Worm (Caenorhabditis elegans): ENCODE results near the gene Y69H2.7.
A peak's percentile ranks its signal among the peaks of the same experiment; 100 is the strongest.

Gene Y69H2.7

DNA sequence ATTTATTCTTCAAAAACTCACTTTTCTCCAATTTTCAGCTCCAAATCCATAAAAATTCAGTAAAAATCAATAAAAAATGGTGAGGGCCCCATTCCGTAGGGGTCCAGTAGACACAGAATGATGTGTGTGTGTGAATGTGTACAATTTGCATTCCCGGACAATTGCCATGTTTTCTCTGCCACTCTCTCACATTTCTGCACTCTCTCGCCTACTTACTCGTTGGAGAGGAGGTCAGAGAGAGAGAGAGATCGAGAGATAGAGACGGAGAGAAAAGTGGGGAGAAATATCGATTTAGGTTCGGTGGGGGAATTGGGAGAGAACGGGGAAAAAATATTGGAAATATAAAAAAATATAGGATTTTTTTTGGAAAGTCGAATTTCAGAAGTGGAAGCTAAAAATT, 33.8 kb downstream of the Y69H2.7 start:
- TF ChIP-seq lim-6 (tag; optimal IDR thresholded peaks at IDR 0.05) (peak; percentile 56), ceh-45 (GFP tag; IDR thresholded peaks at IDR 0.05) (no peak), ceh-30 (tag; optimal IDR thresholded peaks at IDR 0.05) (peak; percentile 92), syd-9 (tag; optimal IDR thresholded peaks at IDR 0.05) (peak; percentile 29), pha-2 (tag; optimal IDR thresholded peaks at IDR 0.05) (peak; percentile 59), madf-2 (tag; optimal IDR thresholded peaks at IDR 0.05) (no peak), ttx-3 (tag; optimal IDR thresholded peaks at IDR 0.05) (no peak), sox-2 (GFP tag; IDR thresholded peaks at IDR 0.05) (no peak; the same call in 1 of the 2 replicates), ref-2 (tag; optimal IDR thresholded peaks at IDR 0.05) (no peak), unc-42 (tag; optimal IDR thresholded peaks at IDR 0.05) (peak; percentile 85), ahr-1 (tag; optimal IDR thresholded peaks at IDR 0.05) (no peak), ceh-22 (tag; optimal IDR thresholded peaks at IDR 0.05) (peak; percentile 9), C38D4.7 (GFP tag; optimal IDR thresholded peaks at IDR 0.05) (no peak), C08G9.2 (tag; optimal IDR thresholded peaks at IDR 0.05) (peak; percentile 49), hlh-13 (GFP tag; optimal IDR thresholded peaks at IDR 0.05) (no peak), zip-5 (tag; optimal IDR thresholded peaks at IDR 0.05) (no peak), unc-86 (tag; optimal IDR thresholded peaks at IDR 0.05) (peak; percentile 54), K09A11.1 (tag; optimal IDR thresholded peaks at IDR 0.05; ENCODE audit: insufficient read depth) (no peak), nfya-1 (tag; optimal IDR thresholded peaks at IDR 0.05) (peak; percentile 97), pax-1 (tag; optimal IDR thresholded peaks at IDR 0.05) (peak; percentile 70), ceh-14 (tag; optimal IDR thresholded peaks at IDR 0.05) (peak; percentile 76), ceh-31 (tag; optimal IDR thresholded peaks at IDR 0.05) (peak; percentile 97), K02D7.2 (tag; optimal IDR thresholded peaks at IDR 0.05) (no peak), ceh-9 (tag; optimal IDR thresholded peaks at IDR 0.05) (no peak), pha-4 (tag; optimal IDR thresholded peaks at IDR 0.05) (no peak), pqm-1 (tag; optimal IDR thresholded peaks at IDR 0.05) (peak; percentile 65), fkh-6 (tag; optimal IDR thresholded peaks at IDR 0.05) (peak; percentile 18), unc-3 (GFP tag; conservative IDR thresholded peaks at IDR 0.05) (no peak), unc-3 (tag; optimal IDR thresholded peaks at IDR 0.05) (no peak), sdc-2 (tag; optimal IDR thresholded peaks at IDR 0.05) (peak; percentile 61), pag-3 (tag; optimal IDR thresholded peaks at IDR 0.05; ENCODE audit: borderline replicate concordance) (no peak), elt-4 (tag; optimal IDR thresholded peaks at IDR 0.05) (no peak), rnt-1 (tag; optimal IDR thresholded peaks at IDR 0.05) (peak; percentile 21), lin-11 (tag; optimal IDR thresholded peaks at IDR 0.05) (no peak), dve-1 (tag; optimal IDR thresholded peaks at IDR 0.05) (peak; percentile 52), ceh-48 (tag; optimal IDR thresholded peaks at IDR 0.05) (peak; percentile 90), hlh-15 (tag; optimal IDR thresholded peaks at IDR 0.05) (no peak), npax-4 (tag; optimal IDR thresholded peaks at IDR 0.05) (no peak), tbx-2 (tag; optimal IDR thresholded peaks at IDR 0.05) (peak; percentile 90), tbx-7 (tag; optimal IDR thresholded peaks at IDR 0.05) (no peak), pros-1 (tag; optimal IDR thresholded peaks at IDR 0.05) (peak; percentile 79), che-1 (tag; optimal IDR thresholded peaks at IDR 0.05) (no peak), nhr-11 (tag; optimal IDR thresholded peaks at IDR 0.05) (no peak), ceh-24 (tag; optimal IDR thresholded peaks at IDR 0.05) (no peak), hlh-8 (tag; optimal IDR thresholded peaks at IDR 0.05) (no peak), ztf-16 (tag; optimal IDR thresholded peaks at IDR 0.05) (peak; percentile 26), ceh-18 (tag; optimal IDR thresholded peaks at IDR 0.05) (peak; percentile 31), Y22D7AL.16 (tag; optimal IDR thresholded peaks at IDR 0.05) (no peak), gmeb-2 (tag; optimal IDR thresholded peaks at IDR 0.05) (no peak), unc-55 (GFP tag; optimal IDR thresholded peaks at IDR 0.05) (peak; percentile 92), fkh-10 (GFP tag; optimal IDR thresholded peaks at IDR 0.05) (no peak), dmd-4 (tag; optimal IDR thresholded peaks at IDR 0.05; ENCODE audit: borderline replicate concordance) (peak; percentile 35), ets-4 (tag; optimal IDR thresholded peaks at IDR 0.05) (peak; percentile 62), ceh-19 (GFP tag; optimal IDR thresholded peaks at IDR 0.05) (peak; percentile 85)
